Fruit fly (Drosophila melanogaster) whole organism, embryonic: ENCODE measurements around the gene dsx-c73A.

ENCODE experiments used
- Antp ChIP-seq: fragments of 200-800 bp; sonication (Bioruptor generic); optimal IDR thresholded peaks from 3 replicates; lab custom pipeline; 2016; ENCODE audit warnings: missing biosample characterization, missing genetic modification characterization
- Atf6 ChIP-seq: fragments of 200-800 bp; sonication (Bioruptor generic); IDR thresholded peaks from 2 replicates; pipeline ENCODE4 v1.3.6; 2022; ENCODE audit warnings: missing biosample characterization, missing genetic modification characterization
- BEAF-32 ChIP-seq: fragments of 200-800 bp; sonication (Bioruptor generic); optimal IDR thresholded peaks from 3 replicates; lab custom pipeline; 2017; ENCODE audit warnings: missing biosample characterization, missing genetic modification characterization, mild to moderate bottlenecking, moderate library complexity, missing genetic modification reagents
- CG11093 ChIP-seq: fragments of 200-800 bp; sonication (Bioruptor generic); IDR thresholded peaks from 3 replicates; pipeline ENCODE4 v1.3.6; 2022; ENCODE audit warnings: missing biosample characterization, missing genetic modification characterization
- CG11247 ChIP-seq: fragments of 200-800 bp; sonication (Bioruptor generic); IDR thresholded peaks from 2 replicates; pipeline ENCODE4 v1.3.6; 2022; ENCODE audit warnings: missing biosample characterization, missing genetic modification characterization
- CG11560 ChIP-seq: fragments of 200-800 bp; sonication (Bioruptor generic); IDR thresholded peaks from 3 replicates; pipeline ENCODE4 v1.3.6; 2022; ENCODE audit warnings: missing biosample characterization, missing genetic modification characterization
- CG12071 ChIP-seq: fragments of 200-800 bp; sonication (Bioruptor generic); optimal IDR thresholded peaks from 3 replicates; lab custom pipeline; 2018; ENCODE audit warnings: missing biosample characterization, mild to moderate bottlenecking, missing genetic modification characterization
- CG12391 ChIP-seq: fragments of 200-800 bp; sonication (Bioruptor generic); optimal IDR thresholded peaks from 3 replicates; lab custom pipeline; 2018; ENCODE audit warnings: missing biosample characterization, mild to moderate bottlenecking, missing genetic modification characterization, moderate library complexity
- CG12769 ChIP-seq: fragments of 200-800 bp; sonication (Bioruptor generic); optimal IDR thresholded peaks from 2 replicates; lab custom pipeline; 2019; ENCODE audit warnings: missing biosample characterization, mild to moderate bottlenecking, missing genetic modification characterization, moderate library complexity
- CG12942 ChIP-seq: fragments of 200-800 bp; sonication (Bioruptor generic); optimal IDR thresholded peaks from 3 replicates; lab custom pipeline; 2016; ENCODE audit warnings: missing biosample characterization, missing genetic modification characterization
- CG13287 ChIP-seq: fragments of 200-800 bp; sonication (Bioruptor generic); IDR thresholded peaks from 2 replicates; pipeline ENCODE4 v1.3.6; 2022; ENCODE audit warnings: missing biosample characterization, missing genetic modification characterization; ENCODE audit not compliant: partially characterized antibody
- CG14965 ChIP-seq: fragments of 200-800 bp; sonication (Bioruptor generic); optimal IDR thresholded peaks from 2 replicates; lab custom pipeline; 2016; ENCODE audit warnings: missing biosample characterization, missing genetic modification characterization, borderline replicate concordance
- CG15269 ChIP-seq: fragments of 200-800 bp; sonication (Bioruptor generic); optimal IDR thresholded peaks from 2 replicates; lab custom pipeline; 2018; ENCODE audit warnings: missing biosample characterization, mild to moderate bottlenecking, missing genetic modification characterization, moderate library complexity
- CG17612 ChIP-seq: fragments of 200-800 bp; sonication (Bioruptor generic); IDR thresholded peaks from 2 replicates; pipeline ENCODE4 v1.3.6; 2022; ENCODE audit warnings: missing biosample characterization, missing genetic modification characterization
- CG18599 ChIP-seq: fragments of 200-800 bp; sonication (Bioruptor generic); optimal IDR thresholded peaks from 3 replicates; lab custom pipeline; 2017; ENCODE audit warnings: missing biosample characterization, missing genetic modification characterization, mild to moderate bottlenecking, moderate library complexity, missing genetic modification reagents
- CG2120 ChIP-seq: fragments of 200-800 bp; sonication (Bioruptor generic); optimal IDR thresholded peaks from 3 replicates; lab custom pipeline; 2016; ENCODE audit warnings: missing biosample characterization, missing genetic modification characterization
- CG2712 ChIP-seq: fragments of 200-800 bp; optimal IDR thresholded peaks from 3 replicates; lab custom pipeline; 2019; ENCODE audit warnings: missing biosample characterization, mild to moderate bottlenecking, missing genetic modification characterization, moderate library complexity
- CG4282 ChIP-seq: fragments of 200-800 bp; sonication (Bioruptor generic); optimal IDR thresholded peaks from 2 replicates; lab custom pipeline; 2016; ENCODE audit warnings: missing biosample characterization, missing genetic modification characterization
- CG4617 ChIP-seq: fragments of 200-800 bp; sonication (Bioruptor generic); optimal IDR thresholded peaks from 3 replicates; lab custom pipeline; 2016; ENCODE audit warnings: missing biosample characterization, missing genetic modification characterization, borderline replicate concordance
- CG5953 ChIP-seq: fragments of 200-800 bp; sonication (Bioruptor generic); IDR thresholded peaks from 2 replicates; pipeline ENCODE4 v1.3.6; 2022; ENCODE audit warnings: missing biosample characterization, missing genetic modification characterization
- CG6175 ChIP-seq: fragments of 200-800 bp; sonication (Bioruptor generic); IDR thresholded peaks from 3 replicates; pipeline ENCODE4 v1.3.6; 2022; ENCODE audit warnings: missing biosample characterization, missing genetic modification characterization
- CG6272 ChIP-seq: fragments of 200-800 bp; sonication (Bioruptor generic); IDR thresholded peaks from 2 replicates; pipeline ENCODE4 v1.3.6; 2022; ENCODE audit warnings: missing biosample characterization, missing genetic modification characterization
- CG6689 ChIP-seq: fragments of 200-800 bp; sonication (Bioruptor generic); IDR thresholded peaks from 2 replicates; pipeline ENCODE4 v1.3.6; 2022; ENCODE audit warnings: missing biosample characterization, missing genetic modification characterization
- CG8089 ChIP-seq: fragments of 200-800 bp; sonication (Bioruptor generic); optimal IDR thresholded peaks from 3 replicates; lab custom pipeline; 2016; ENCODE audit warnings: missing biosample characterization, missing genetic modification characterization
- CG8388 ChIP-seq: fragments of 200-800 bp; sonication (Bioruptor generic); optimal IDR thresholded peaks from 2 replicates; lab custom pipeline; 2019; ENCODE audit warnings: missing biosample characterization, mild to moderate bottlenecking, missing genetic modification characterization, moderate library complexity
- CG9797 ChIP-seq: fragments of 200-800 bp; sonication (Bioruptor generic); optimal IDR thresholded peaks from 3 replicates; lab custom pipeline; 2018; ENCODE audit warnings: missing biosample characterization, mild to moderate bottlenecking, missing genetic modification characterization
- Camta ChIP-seq: fragments of 200-800 bp; sonication (Bioruptor generic); optimal IDR thresholded peaks from 2 replicates; lab custom pipeline; 2016; ENCODE audit warnings: missing biosample characterization, missing genetic modification characterization
- Chrac-16 ChIP-seq: fragments of 200-800 bp; sonication (Bioruptor generic); optimal IDR thresholded peaks from 3 replicates; lab custom pipeline; 2016; ENCODE audit warnings: missing biosample characterization, missing genetic modification characterization
- Dbx ChIP-seq: fragments of 200-800 bp; sonication (Bioruptor generic); IDR thresholded peaks from 3 replicates; pipeline ENCODE4 v1.3.6; 2022; ENCODE audit warnings: missing biosample characterization, missing genetic modification characterization
- ERR ChIP-seq: fragments of 200-800 bp; sonication (Bioruptor generic); optimal IDR thresholded peaks from 2 replicates; lab custom pipeline; 2016; ENCODE audit warnings: missing biosample characterization, missing genetic modification characterization
- Eip74EF ChIP-seq, 2 experiments: fragments of 200-800 bp in 1 of 2; fragments of >200 bp in 1 of 2; sonication (Bioruptor generic) in 1 of 2; optimal IDR thresholded peaks; 2 replicates each; lab custom pipeline; 2017 to 2019; ENCODE audit warnings: missing biosample characterization in 2 of 2, missing genetic modification characterization in 2 of 2, mild to moderate bottlenecking in 1 of 2, moderate library complexity in 1 of 2
- Elba2 ChIP-seq: fragments of 200-800 bp; sonication (Bioruptor generic); optimal IDR thresholded peaks from 3 replicates; lab custom pipeline; 2016; ENCODE audit warnings: missing biosample characterization, missing genetic modification characterization
- GATAe ChIP-seq: fragments of 200-800 bp; sonication (Bioruptor generic); conservative IDR thresholded peaks from 2 replicates; pipeline ENCODE4 v1.3.6; 2022; ENCODE audit warnings: missing biosample characterization, missing genetic modification characterization
- H15 ChIP-seq: fragments of 200-800 bp; sonication (Bioruptor generic); IDR thresholded peaks from 3 replicates; pipeline ENCODE4 v1.3.6; 2022; ENCODE audit warnings: missing biosample characterization, missing genetic modification characterization
- Kr ChIP-seq: fragments of 200-800 bp; sonication (Bioruptor generic); optimal IDR thresholded peaks from 2 replicates; lab custom pipeline; 2017; ENCODE audit warnings: missing biosample characterization, mild to moderate bottlenecking, missing genetic modification characterization
- Sox102F ChIP-seq: fragments of 200-800 bp; sonication (Bioruptor generic); optimal IDR thresholded peaks from 2 replicates; lab custom pipeline; 2018; ENCODE audit warnings: missing biosample characterization, mild to moderate bottlenecking, missing genetic modification characterization, moderate library complexity
- chn ChIP-seq: fragments of 200-800 bp; sonication (Bioruptor generic); optimal IDR thresholded peaks from 2 replicates; lab custom pipeline; 2016; ENCODE audit warnings: missing biosample characterization, missing genetic modification characterization
- crp ChIP-seq, 2 experiments: fragments of 200-800 bp; sonication (Bioruptor generic); optimal IDR thresholded peaks; 2 replicates in 1 of 2; 3 replicates in 1 of 2; lab custom pipeline; 2017; ENCODE audit warnings: missing biosample characterization in 2 of 2, missing genetic modification characterization in 2 of 2, mild to moderate bottlenecking in 1 of 2, moderate library complexity in 1 of 2
- dm ChIP-seq: fragments of 200-800 bp; sonication (Bioruptor generic); optimal IDR thresholded peaks from 3 replicates; lab custom pipeline; 2016; ENCODE audit warnings: missing biosample characterization, missing genetic modification characterization
- emc ChIP-seq: fragments of 200-800 bp; sonication (Bioruptor generic); optimal IDR thresholded peaks from 2 replicates; lab custom pipeline; 2016; ENCODE audit warnings: missing biosample characterization, missing genetic modification characterization
- exex ChIP-seq: fragments of 200-800 bp; sonication (Bioruptor generic); optimal IDR thresholded peaks from 4 replicates; lab custom pipeline; 2018; ENCODE audit warnings: missing biosample characterization, mild to moderate bottlenecking, missing genetic modification characterization, moderate library complexity
- insv ChIP-seq, 2 experiments: fragments of 200-800 bp; sonication (Bioruptor generic); optimal IDR thresholded peaks; 3 replicates each; lab custom pipeline; 2016 to 2018; ENCODE audit warnings: missing biosample characterization in 2 of 2, missing genetic modification characterization in 2 of 2
- kay ChIP-seq: fragments of 200-800 bp; sonication (Bioruptor generic); optimal IDR thresholded peaks from 2 replicates; lab custom pipeline; 2016; ENCODE audit warnings: missing biosample characterization, missing genetic modification characterization
- pb ChIP-seq: fragments of 200-800 bp; sonication (Bioruptor generic); optimal IDR thresholded peaks from 3 replicates; lab custom pipeline; 2016; ENCODE audit warnings: missing biosample characterization, missing genetic modification characterization
- phol ChIP-seq: fragments of 200-800 bp; sonication (Bioruptor generic); optimal IDR thresholded peaks from 3 replicates; lab custom pipeline; 2018; ENCODE audit warnings: missing biosample characterization, mild to moderate bottlenecking, missing genetic modification characterization, moderate library complexity
- scrt ChIP-seq: fragments of 200-800 bp; sonication (Bioruptor generic); optimal IDR thresholded peaks from 2 replicates; lab custom pipeline; 2018; ENCODE audit warnings: missing biosample characterization, mild to moderate bottlenecking, missing genetic modification characterization, moderate library complexity
- sr ChIP-seq: fragments of 200-800 bp; sonication (Bioruptor generic); IDR thresholded peaks from 3 replicates; pipeline ENCODE4 v1.3.6; 2022; ENCODE audit warnings: missing biosample characterization, missing genetic modification characterization
- tap ChIP-seq: fragments of 200-800 bp; optimal IDR thresholded peaks from 3 replicates; lab custom pipeline; 2019; ENCODE audit warnings: missing biosample characterization, mild to moderate bottlenecking, missing genetic modification characterization, moderate library complexity
- unc-4 ChIP-seq: fragments of 200-800 bp; sonication (Bioruptor generic); IDR thresholded peaks from 2 replicates; pipeline ENCODE4 v1.3.6; 2022; ENCODE audit warnings: missing biosample characterization, missing genetic modification characterization; ENCODE audit not compliant: partially characterized antibody
- yki ChIP-seq: fragments of >200 bp; optimal IDR thresholded peaks from 3 replicates; lab custom pipeline; 2018
- z ChIP-seq: fragments of 200-800 bp; sonication (Bioruptor generic); IDR thresholded peaks from 3 replicates; pipeline ENCODE4 v1.3.6; 2022; ENCODE audit warnings: missing biosample characterization, missing genetic modification characterization

dsx-c73A gene

dm6 chr3L:16411566-16411965 lies 40.2 kb downstream of the dsx-c73A start, which contains the start of gene fax (continued):
- no peak for TF ChIP-seq CG14965
- TF ChIP-seq tap (tag; lab: Kevin White, UChicago): peak; percentile 15
- no peak for TF ChIP-seq CG12942
- peak; percentile 14 for TF ChIP-seq CG4282
- no peak for TF ChIP-seq Camta
- TF ChIP-seq Kr (GFP tag; lab: Kevin White, UChicago): peak; percentile 70
- TF ChIP-seq chn (GFP tag; lab: Kevin White, UChicago): peak; percentile 9
- 0 out of 3 replicates have a peak, but pooled peaks have one; percentile 23 for TF ChIP-seq sr (GFP tag; lab: Robert Waterston, UW)
- no peak for TF ChIP-seq pb
- TF ChIP-seq crp (GFP tag; optimal IDR thresholded peaks at IDR 0.05; lab: Kevin White, UChicago): no peak
- no peak for TF ChIP-seq CG6689 (GFP tag; lab: Robert Waterston, UW)
- TF ChIP-seq Dbx (GFP tag; lab: Robert Waterston, UW): peak; percentile 33; the same call in 1 of the 3 replicates
- TF ChIP-seq exex: no peak
- TF ChIP-seq yki (lab: Kevin White, UChicago): peak; percentile 45
- TF ChIP-seq z (GFP tag; lab: Robert Waterston, UW): no peak
- peak; percentile 0 for TF ChIP-seq CG2120
- no peak for TF ChIP-seq kay (GFP tag; lab: Kevin White, UChicago)
- TF ChIP-seq scrt (GFP tag; lab: Kevin White, UChicago): peak; percentile 55
- TF ChIP-seq CG12391: peak; percentile 47
- no peak for TF ChIP-seq BEAF-32 (GFP tag; lab: Kevin White, UChicago)
- no peak for TF ChIP-seq emc (GFP tag; lab: Kevin White, UChicago)
- no peak for TF ChIP-seq CG5953 (GFP tag; lab: Robert Waterston, UW)
- TF ChIP-seq CG15269 (tag; lab: Kevin White, UChicago): peak; percentile 18
- TF ChIP-seq CG8388 (GFP tag; lab: Kevin White, UChicago): peak; percentile 11
- peak in 1 of 2 experiments; percentile 27 for TF ChIP-seq Eip74EF (GFP tag; optimal IDR thresholded peaks at IDR 0.05; lab: Kevin White, UChicago)
- TF ChIP-seq unc-4 (GFP tag; lab: Robert Waterston, UW): no peak
- TF ChIP-seq CG6272 (GFP tag; lab: Robert Waterston, UW): no peak
- no peak for TF ChIP-seq CG8089 (GFP tag; lab: Kevin White, UChicago)
- no peak for TF ChIP-seq Atf6 (GFP tag; lab: Robert Waterston, UW)
- TF ChIP-seq dm: no peak
- peak in 1 of 2 experiments; percentile 53 for TF ChIP-seq insv (GFP tag; optimal IDR thresholded peaks at IDR 0.05; lab: Kevin White, UChicago)
- peak; percentile 86 for TF ChIP-seq CG6175 (GFP tag; lab: Robert Waterston, UW)
- TF ChIP-seq CG4617 (GFP tag; lab: Kevin White, UChicago): no peak
- no peak for TF ChIP-seq ERR (GFP tag; lab: Kevin White, UChicago)
- no peak for TF ChIP-seq CG12769 (tag; lab: Kevin White, UChicago)
- 0 out of 2 replicates have a peak, but pooled peaks have one; percentile 9 for TF ChIP-seq CG11247 (GFP tag; lab: Robert Waterston, UW)
- peak; percentile 30; the same call in 1 of the 2 replicates for TF ChIP-seq CG13287 (GFP tag; lab: Robert Waterston, UW)
- no peak for TF ChIP-seq Antp (GFP tag; lab: Kevin White, UChicago)
- peak; percentile 26 for TF ChIP-seq CG12071
- peak; percentile 48 for TF ChIP-seq CG18599 (GFP tag; lab: Kevin White, UChicago)
- TF ChIP-seq Sox102F (GFP tag; lab: Kevin White, UChicago): no peak
- TF ChIP-seq Elba2 (GFP tag; lab: Kevin White, UChicago): peak; percentile 10
- peak; percentile 24 for TF ChIP-seq phol (tag; lab: Kevin White, UChicago)
- TF ChIP-seq CG11093: no peak
- TF ChIP-seq CG9797 (GFP tag; lab: Kevin White, UChicago): peak; percentile 96
- TF ChIP-seq CG2712 (tag; lab: Kevin White, UChicago): peak; percentile 65
- no peak for TF ChIP-seq CG17612 (GFP tag; lab: Robert Waterston, UW)
- no peak for TF ChIP-seq CG11560
- TF ChIP-seq GATAe: no peak
- TF ChIP-seq Chrac-16 (GFP tag; lab: Kevin White, UChicago): no peak
- no peak for TF ChIP-seq H15 (GFP tag; lab: Robert Waterston, UW)
